Fruit fly (Drosophila melanogaster): ENCODE results near the gene RhoGAP18B.

DNA sequence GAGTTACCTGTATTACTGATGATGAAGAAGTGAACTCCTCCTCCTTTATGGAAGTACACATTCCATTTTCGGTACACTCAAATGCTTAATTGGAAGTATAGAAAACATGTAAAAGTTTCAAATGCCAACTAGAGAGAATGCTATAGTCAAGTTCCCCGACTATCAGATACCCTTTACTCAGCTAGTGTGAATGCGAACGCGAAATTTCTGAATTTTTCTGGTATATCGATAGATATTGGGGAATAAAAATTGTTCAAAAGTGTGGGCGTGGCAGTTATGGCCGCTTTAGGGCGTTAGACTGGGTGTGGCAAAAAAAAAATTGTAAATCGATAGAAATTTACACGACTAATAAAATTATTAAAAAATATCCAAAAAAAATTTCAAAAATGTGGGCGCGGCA is 24.7 kb upstream of the RhoGAP18B start:
- TF ChIP-seq CG11617 (GFP tag; optimal IDR thresholded peaks at IDR 0.05) (no peak), Crg-1 (GFP tag; optimal IDR thresholded peaks at IDR 0.05) (no peak), tj (GFP tag; optimal IDR thresholded peaks at IDR 0.05) (no peak), cnc (optimal IDR thresholded peaks at IDR 0.05) (no peak), CG12768 (GFP tag; optimal IDR thresholded peaks at IDR 0.05) (no peak), CG5204 (GFP tag; optimal IDR thresholded peaks at IDR 0.05) (no peak), toe (GFP tag; optimal IDR thresholded peaks at IDR 0.05) (no peak), Hr96 (GFP tag; optimal IDR thresholded peaks at IDR 0.05) (no peak), Clk (GFP tag; optimal IDR thresholded peaks at IDR 0.05) (no peak), CG7101 (tag; optimal IDR thresholded peaks at IDR 0.05) (no peak), bab1 (GFP tag; optimal IDR thresholded peaks at IDR 0.05) (no peak), cic (GFP tag; optimal IDR thresholded peaks at IDR 0.05) (no peak), CG1620 (GFP tag; optimal IDR thresholded peaks at IDR 0.05) (no peak), kay (GFP tag; ENCODE audit: borderline replicate concordance) (no peak)
